Worm (Caenorhabditis elegans) whole organism, late embryonic: ENCODE results near the gene idpb-5.

Source experiments
- C38D4.7 ChIP-seq: fragments of 200-800 bp; sonication (Bioruptor generic); optimal IDR thresholded peaks from 2 replicates; lab custom pipeline; 2018; ENCODE audit warnings: mild to moderate bottlenecking, missing genetic modification characterization, moderate library complexity, missing compliant biosample characterization
- Y22D7AL.16 ChIP-seq: sonication (generic microtip); optimal IDR thresholded peaks from 2 replicates; lab custom pipeline; 2016; ENCODE audit warnings: missing genetic modification characterization, missing compliant biosample characterization
- ceh-19 ChIP-seq: fragments of 200-800 bp; sonication (Bioruptor generic); optimal IDR thresholded peaks from 2 replicates; lab custom pipeline; 2018; ENCODE audit warnings: mild to moderate bottlenecking, missing genetic modification characterization, missing compliant biosample characterization
- ceh-45 ChIP-seq: fragments of 200-800 bp; sonication (Bioruptor generic); IDR thresholded peaks from 2 replicates; pipeline ENCODE4 v1.3.6; 2022; ENCODE audit warnings: missing genetic modification reagents, missing genetic modification characterization, missing compliant biosample characterization
- dmd-4 ChIP-seq: sonication (generic microtip); optimal IDR thresholded peaks from 2 replicates; lab custom pipeline; 2016; ENCODE audit warnings: borderline replicate concordance, missing genetic modification characterization, missing compliant biosample characterization
- hlh-30 ChIP-seq: sonication (generic microtip); optimal IDR thresholded peaks from 2 replicates; lab custom pipeline; 2017; ENCODE audit warnings: antibody characterized with exemption, missing genetic modification characterization, missing compliant biosample characterization; ENCODE audit not compliant: insufficient read depth
- nhr-11 ChIP-seq: fragments of 150-350 bp; optimal IDR thresholded peaks from 2 replicates; lab custom pipeline; 2014; ENCODE audit warnings: missing biosample characterization, missing genetic modification characterization
- nhr-232 ChIP-seq: sonication (generic microtip); optimal IDR thresholded peaks from 2 replicates; lab custom pipeline; 2016; ENCODE audit warnings: missing genetic modification characterization, missing compliant biosample characterization
- pqm-1 ChIP-seq: sonication (generic microtip); optimal IDR thresholded peaks from 2 replicates; lab custom pipeline; 2016; ENCODE audit warnings: missing genetic modification characterization, missing compliant biosample characterization

DNA sequence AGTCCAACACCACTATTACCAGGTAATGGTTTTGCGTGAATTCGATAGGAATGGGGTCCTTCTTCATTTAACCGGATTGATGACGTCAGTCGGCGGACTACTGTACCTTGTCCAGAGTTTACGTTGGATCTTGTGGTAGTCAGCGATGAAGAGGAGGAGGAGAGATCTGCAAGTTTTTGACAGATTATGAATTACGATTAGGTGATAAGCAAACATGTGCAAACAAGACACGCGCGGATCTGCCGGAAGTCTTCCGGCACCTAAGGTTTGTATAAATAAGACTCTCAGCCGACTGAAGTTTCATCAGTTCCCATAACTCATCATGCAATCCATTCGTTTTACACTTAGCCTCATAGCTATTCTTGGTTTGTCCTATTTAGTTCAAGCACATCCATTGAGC is at the start of gene idpb-5:
- TF ChIP-seq C38D4.7 (GFP tag; lab: Kevin White, UChicago) = no peak
- no peak for TF ChIP-seq dmd-4 (tag; lab: Kevin White, UChicago)
- TF ChIP-seq hlh-30 (tag; lab: Kevin White, UChicago) = no peak
- TF ChIP-seq ceh-45 (GFP tag; lab: Robert Waterston, UW) = no peak
- TF ChIP-seq pqm-1 (tag; lab: Kevin White, UChicago) = no peak
- TF ChIP-seq nhr-11 (tag; lab: Kevin White, UChicago) = no peak
- TF ChIP-seq nhr-232 = no peak
- no peak for TF ChIP-seq Y22D7AL.16 (tag; lab: Kevin White, UChicago)
- no peak for TF ChIP-seq ceh-19 (GFP tag; lab: Kevin White, UChicago)
